Fruit fly (Drosophila melanogaster): ENCODE measurements around the gene Lcp65Ag3.

DNA sequence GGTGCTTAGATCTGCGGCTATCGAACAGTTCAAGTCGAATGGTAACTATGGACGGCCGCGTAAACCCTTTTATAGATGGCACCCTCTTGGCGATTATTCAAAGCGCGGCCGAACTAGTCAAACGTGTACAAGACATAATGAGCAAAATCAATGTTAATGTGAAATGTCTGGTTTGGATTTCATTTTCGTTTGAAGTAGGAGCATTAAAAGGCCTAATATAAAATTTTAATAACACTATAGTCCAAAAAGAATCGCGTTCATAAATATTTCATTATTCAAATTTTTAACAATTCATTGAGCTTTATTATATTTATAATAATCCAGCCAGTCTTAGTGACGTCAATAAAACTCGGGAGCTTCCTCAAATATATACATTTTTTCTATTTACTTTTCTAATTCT is at the start of gene Lcp65Ag3:
- TF ChIP-seq CG34367 (tag; optimal IDR thresholded peaks at IDR 0.05) (no peak), CG15710 (tag; optimal IDR thresholded peaks at IDR 0.05) (no peak), CG14655 (GFP tag; optimal IDR thresholded peaks at IDR 0.05) (no peak), EcR (GFP tag; optimal IDR thresholded peaks at IDR 0.05) (no peak), CG4496 (GFP tag; IDR thresholded peaks at IDR 0.05) (no peak), CG12605 (GFP tag; IDR thresholded peaks at IDR 0.05) (no peak), CG17806 (tag; optimal IDR thresholded peaks at IDR 0.05) (no peak), CG9948 (tag; optimal IDR thresholded peaks at IDR 0.05) (no peak), D1 (tag; optimal IDR thresholded peaks at IDR 0.05) (no peak)

All from whole organism, pupa.